Worm (Caenorhabditis elegans) whole organism, midembryonic: ENCODE results near the gene C31E10.6.
"Not testable (repeated sequence)": the region's sequence is repeated elsewhere in the genome, so short reads cannot be mapped to it uniquely, and the experiment has no call there.

Experiments
- T22C8.4 ChIP-seq: fragments of 200-800 bp; sonication (Bioruptor generic); IDR thresholded peaks from 2 replicates; pipeline ENCODE4 v1.3.6; 2022; ENCODE audit warnings: missing genetic modification characterization, missing compliant biosample characterization
- cog-1 ChIP-seq: sonication (generic microtip); optimal IDR thresholded peaks from 2 replicates; lab custom pipeline; 2016; ENCODE audit warnings: missing genetic modification characterization, missing compliant biosample characterization
- flt-1 ChIP-seq: fragments of 200-800 bp; sonication (Bioruptor generic); IDR thresholded peaks from 2 replicates; pipeline ENCODE4 v1.3.6; 2022; ENCODE audit warnings: missing genetic modification characterization, missing compliant biosample characterization
- klf-2 ChIP-seq: fragments of 200-800 bp; sonication (Bioruptor generic); conservative IDR thresholded peaks from 2 replicates; pipeline ENCODE4 v1.3.6; 2022; ENCODE audit warnings: missing genetic modification reagents, missing genetic modification characterization, missing compliant biosample characterization
- med-1 ChIP-seq: sonication (generic microtip); optimal IDR thresholded peaks from 2 replicates; lab custom pipeline; 2017; ENCODE audit warnings: missing genetic modification characterization, mild to moderate bottlenecking, missing compliant biosample characterization, antibody characterized with exemption, missing genetic modification reagents; ENCODE audit not compliant: insufficient read depth
- ref-1 ChIP-seq: fragments of 200-800 bp; sonication (Bioruptor generic); conservative IDR thresholded peaks from 2 replicates; pipeline ENCODE4 v1.3.6; 2022; ENCODE audit warnings: missing genetic modification reagents, missing genetic modification characterization, missing compliant biosample characterization
- tab-1 ChIP-seq: fragments of 200-800 bp; sonication (Bioruptor generic); IDR thresholded peaks from 2 replicates; pipeline ENCODE4 v1.3.6; 2022; ENCODE audit warnings: missing genetic modification characterization, missing compliant biosample characterization
- ztf-23 ChIP-seq: fragments of 200-800 bp; sonication (Bioruptor generic); IDR thresholded peaks from 2 replicates; pipeline ENCODE4 v1.3.6; 2022; ENCODE audit warnings: missing genetic modification reagents, missing genetic modification characterization, missing compliant biosample characterization
- ztf-29 ChIP-seq: fragments of 200-800 bp; sonication (Bioruptor generic); IDR thresholded peaks from 2 replicates; pipeline ENCODE4 v1.3.6; 2022; ENCODE audit warnings: missing genetic modification reagents, missing genetic modification characterization, missing compliant biosample characterization

C31E10.6 gene

DNA sequence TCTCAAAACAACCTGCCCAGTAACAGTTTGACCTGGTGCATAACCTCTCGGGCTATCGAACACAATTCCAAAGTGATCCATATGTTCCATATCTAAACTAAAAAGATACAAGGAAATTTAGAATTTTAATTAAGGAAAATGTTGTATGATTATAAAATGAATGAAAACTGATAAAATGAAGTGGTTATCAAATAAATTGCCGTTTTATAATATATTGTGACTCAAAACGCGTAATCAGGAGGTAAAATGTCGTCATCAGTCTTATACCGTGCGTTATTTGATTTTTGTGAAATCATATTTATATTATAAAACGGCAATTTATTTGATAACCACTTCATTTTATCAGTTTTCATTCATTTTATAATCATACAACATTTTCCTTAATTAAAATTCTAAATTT, 15.7 kb upstream of the C31E10.6 start, which contains the start of gene arrd-24:
Gene arrd-24, minus strand, starts transcription at position 101 of the 400 bp plus-strand sequence.
- not testable (repeated sequence) for TF ChIP-seq klf-2 (GFP tag; lab: Robert Waterston, UW); ztf-23; cog-1 (tag; lab: Kevin White, UChicago)

DNA sequence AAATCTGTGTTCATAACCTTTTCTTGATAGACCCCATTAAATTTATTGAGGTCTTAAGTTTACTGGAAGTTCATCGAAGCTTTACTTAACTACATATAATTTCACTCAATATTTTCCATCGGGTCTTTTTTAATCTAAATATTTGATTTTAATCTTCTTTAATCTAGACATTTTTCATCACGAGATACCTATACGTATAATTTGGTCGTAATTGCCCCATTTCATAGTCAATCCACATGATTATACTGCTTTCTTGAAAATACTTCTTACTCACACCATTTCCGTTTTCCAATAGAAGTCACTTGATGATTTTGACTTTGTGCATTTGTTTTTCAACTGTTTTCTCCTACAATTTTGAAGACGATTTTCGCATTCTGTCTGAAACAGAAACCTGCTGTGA, 9.8 kb upstream of the C31E10.6 start, which contains the start of gene irld-24:
Gene irld-24, plus strand, starts transcription at position 301 of the 400 bp plus-strand sequence.
- TF ChIP-seq ztf-29 (no peak), med-1 (GFP tag; lab: Kevin White, UChicago) (no peak), klf-2 (GFP tag; lab: Robert Waterston, UW) (no peak), ref-1 (GFP tag; lab: Robert Waterston, UW) (no peak), cog-1 (tag; lab: Kevin White, UChicago) (no peak), flt-1 (GFP tag; lab: Robert Waterston, UW) (no peak), T22C8.4 (no peak), tab-1 (no peak), ztf-23 (no peak)

DNA sequence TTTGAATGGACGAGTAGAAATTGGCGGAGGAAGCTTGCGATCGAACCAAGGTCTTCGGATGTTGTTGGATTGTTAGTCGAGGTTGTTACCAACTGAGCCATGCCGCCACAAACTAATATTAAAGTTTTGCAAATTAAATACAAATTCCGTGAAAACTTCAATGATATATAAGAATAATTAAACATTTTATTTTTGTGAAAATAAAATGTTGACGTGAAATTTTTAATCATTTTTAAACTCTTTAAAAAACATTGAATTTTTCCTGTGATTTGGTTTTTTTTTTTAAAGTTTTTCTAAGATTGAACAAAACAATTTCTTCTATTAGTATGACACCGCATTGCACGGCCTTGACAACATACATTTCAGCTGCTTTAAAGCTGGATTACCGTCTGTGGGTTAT, 5.5 kb upstream of the C31E10.6 start, which contains the start of gene C31E10.11:
Gene C31E10.11, minus strand, starts transcription at position 101 of the 400 bp plus-strand sequence.
- TF ChIP-seq ztf-29: no peak
- no peak for TF ChIP-seq T22C8.4
- TF ChIP-seq ref-1 (GFP tag; lab: Robert Waterston, UW): no peak
- no peak for TF ChIP-seq ztf-23
- no peak for TF ChIP-seq tab-1
- no peak for TF ChIP-seq med-1 (GFP tag; lab: Kevin White, UChicago)
- TF ChIP-seq cog-1 (tag; lab: Kevin White, UChicago): no peak
- TF ChIP-seq flt-1 (GFP tag; lab: Robert Waterston, UW): no peak
- TF ChIP-seq klf-2 (GFP tag; lab: Robert Waterston, UW): no peak

DNA sequence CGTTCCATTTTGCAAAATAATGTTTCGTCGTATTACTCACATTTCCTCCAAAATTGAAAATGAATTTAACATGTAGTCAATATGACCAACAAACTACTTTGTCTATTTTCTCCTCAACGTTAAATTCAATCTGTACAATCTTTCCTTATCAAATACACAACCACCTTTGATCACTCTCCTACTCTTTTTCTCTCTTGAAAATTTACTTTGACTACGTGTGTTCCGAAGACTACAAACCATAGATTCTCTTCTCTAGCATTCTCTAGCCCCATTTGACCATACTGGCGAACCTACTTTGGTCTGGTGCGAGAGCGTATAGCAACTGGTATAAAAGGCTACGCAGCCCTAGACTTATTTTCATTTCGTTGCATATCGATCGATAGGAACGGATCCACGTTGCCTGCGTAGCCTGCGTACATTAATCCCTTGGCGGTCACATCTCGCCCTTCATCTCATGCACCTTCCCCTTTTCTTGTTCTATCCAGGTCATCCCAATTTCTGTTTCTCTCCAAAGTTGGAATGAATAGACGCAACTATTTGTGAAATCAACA, 4.1 kb downstream of the C31E10.6 start:
- TF ChIP-seq ref-1 (GFP tag; lab: Robert Waterston, UW) (no peak), T22C8.4 (0 out of 2 replicates have a peak, but pooled peaks have one; percentile 28), med-1 (GFP tag; lab: Kevin White, UChicago) (no peak), tab-1 (no peak), flt-1 (GFP tag; lab: Robert Waterston, UW) (no peak), klf-2 (GFP tag; lab: Robert Waterston, UW) (0 out of 2 replicates have a peak, but pooled peaks have one; percentile 39), ztf-23 (no peak), ztf-29 (no peak), cog-1 (tag; lab: Kevin White, UChicago) (no peak)

DNA sequence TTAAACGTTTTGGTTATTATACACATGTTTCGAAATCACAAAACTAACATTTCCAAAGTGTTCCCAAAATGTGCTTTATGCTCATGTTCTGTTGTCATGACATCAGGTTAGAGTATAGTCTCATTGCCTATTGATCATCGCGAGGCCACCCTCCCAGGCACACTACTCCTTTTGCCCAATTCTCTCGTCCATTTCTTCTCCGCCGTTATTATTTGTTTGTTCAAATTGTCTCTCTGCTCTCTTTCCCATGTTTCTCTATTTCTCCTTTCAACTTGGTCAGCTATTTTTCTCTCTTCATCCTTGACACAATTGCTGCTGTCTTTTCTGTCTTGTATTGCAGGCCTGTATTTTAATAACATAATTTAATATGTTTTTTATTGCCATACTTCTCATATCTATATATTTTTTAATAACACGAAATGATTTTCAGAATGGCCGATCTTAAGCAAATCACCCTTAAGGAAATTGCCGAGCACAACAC, 5.4 kb downstream of the C31E10.6 start, which contains the start of gene cytb-5.1:
Gene cytb-5.1, plus strand, starts transcription at position 431 of the 481 bp plus-strand sequence.
- TF ChIP-seq T22C8.4 (no peak), ref-1 (GFP tag; lab: Robert Waterston, UW) (no peak), cog-1 (tag; lab: Kevin White, UChicago) (no peak), ztf-29 (no peak), flt-1 (GFP tag; lab: Robert Waterston, UW) (no peak), klf-2 (GFP tag; lab: Robert Waterston, UW) (no peak)

DNA sequence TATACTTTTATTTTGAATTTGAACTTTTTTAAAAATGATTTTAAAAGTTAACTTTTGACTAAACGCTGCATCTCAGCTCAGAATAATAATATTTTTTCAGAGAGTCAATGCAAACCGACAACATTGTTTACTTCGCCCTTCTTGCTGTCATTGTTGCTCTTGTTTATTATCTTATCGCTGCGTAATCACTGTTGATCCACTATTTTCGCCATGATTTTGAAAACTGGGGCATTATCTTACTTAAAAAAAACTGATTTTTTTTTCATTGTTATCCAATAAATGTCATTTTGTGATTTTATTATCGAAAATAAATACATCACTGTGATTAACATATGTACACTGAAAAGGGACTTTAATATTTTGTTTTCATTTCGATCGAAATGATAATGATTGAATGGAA, 6.6 kb downstream of the C31E10.6 start:
- TF ChIP-seq ztf-29 (no peak), tab-1 (no peak), ref-1 (GFP tag; lab: Robert Waterston, UW) (no peak), flt-1 (GFP tag; lab: Robert Waterston, UW) (no peak), cog-1 (tag; lab: Kevin White, UChicago) (no peak)

DNA sequence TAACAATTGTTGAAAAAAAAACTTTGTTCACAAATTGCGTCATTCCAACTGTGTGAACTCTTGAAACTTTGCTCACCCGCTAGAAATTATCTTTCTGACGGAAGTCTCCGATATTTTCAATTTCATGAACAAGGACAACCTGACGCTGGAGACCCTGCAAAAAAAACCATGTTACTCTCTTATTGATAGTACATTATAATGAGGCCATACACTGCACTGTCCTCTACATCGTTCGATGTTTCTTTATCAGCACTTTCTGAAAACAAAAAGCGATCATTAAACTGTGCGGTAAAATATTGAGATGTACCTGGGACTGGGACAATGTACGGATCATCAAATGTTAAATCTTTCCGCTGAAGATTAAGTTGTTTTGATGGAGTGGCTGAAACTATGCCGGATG, 7.4 kb downstream of the C31E10.6 start:
- TF ChIP-seq ztf-29: no peak

DNA sequence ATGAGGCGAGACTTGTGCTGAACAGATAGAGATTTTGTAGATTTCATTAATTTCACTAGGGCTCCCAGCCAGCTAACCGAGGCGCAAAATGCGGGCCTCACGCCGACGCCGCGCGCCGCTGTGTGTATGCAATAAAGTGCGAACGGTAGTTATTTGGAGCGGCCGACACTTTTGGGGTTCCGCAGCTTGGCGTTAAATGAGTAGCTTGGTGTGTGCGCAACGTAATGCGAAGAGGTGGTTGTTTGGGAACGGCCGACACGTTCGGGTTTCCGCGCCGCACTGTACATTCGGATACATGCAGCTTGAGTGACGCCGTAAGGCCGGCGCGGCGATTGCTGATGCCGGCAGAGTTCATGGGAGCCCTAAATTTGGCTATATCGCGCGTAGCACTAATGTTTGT, 12.0 kb downstream of the C31E10.6 start:
- TF ChIP-seq ztf-29 (no peak), flt-1 (GFP tag; lab: Robert Waterston, UW) (no peak), cog-1 (tag; lab: Kevin White, UChicago) (no peak), T22C8.4 (no peak), tab-1 (no peak), ztf-23 (no peak), ref-1 (GFP tag; lab: Robert Waterston, UW) (no peak), klf-2 (GFP tag; lab: Robert Waterston, UW) (no peak), med-1 (GFP tag; lab: Kevin White, UChicago) (no peak)

DNA sequence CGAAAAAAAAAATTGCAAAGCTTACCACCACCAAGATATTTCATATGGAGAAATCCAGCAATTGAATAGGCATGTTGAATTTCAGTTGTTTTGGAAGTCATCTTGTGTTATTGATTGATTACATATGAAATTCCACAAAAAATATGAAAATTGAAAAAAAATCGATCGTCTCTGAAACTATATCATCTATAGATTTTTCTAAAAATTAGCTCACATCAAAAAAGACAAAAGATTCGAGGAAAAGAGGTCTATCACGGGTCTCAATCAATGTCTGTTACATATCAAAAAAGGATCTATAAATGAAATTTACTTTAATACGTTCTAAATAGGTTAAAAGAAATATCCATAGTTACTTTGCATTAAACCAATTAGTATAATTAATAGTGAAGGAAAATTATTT, 16.3 kb downstream of the C31E10.6 start, which contains the start of gene tbc-19:
Gene tbc-19, minus strand, starts transcription at position 101 of the 400 bp plus-strand sequence.
- TF ChIP-seq ztf-23: no peak
- TF ChIP-seq T22C8.4: no peak
- TF ChIP-seq med-1 (GFP tag; lab: Kevin White, UChicago): no peak
- no peak for TF ChIP-seq cog-1 (tag; lab: Kevin White, UChicago)
- TF ChIP-seq flt-1 (GFP tag; lab: Robert Waterston, UW): no peak
- TF ChIP-seq ref-1 (GFP tag; lab: Robert Waterston, UW): no peak
- TF ChIP-seq tab-1: no peak
- TF ChIP-seq klf-2 (GFP tag; lab: Robert Waterston, UW): no peak
- no peak for TF ChIP-seq ztf-29

DNA sequence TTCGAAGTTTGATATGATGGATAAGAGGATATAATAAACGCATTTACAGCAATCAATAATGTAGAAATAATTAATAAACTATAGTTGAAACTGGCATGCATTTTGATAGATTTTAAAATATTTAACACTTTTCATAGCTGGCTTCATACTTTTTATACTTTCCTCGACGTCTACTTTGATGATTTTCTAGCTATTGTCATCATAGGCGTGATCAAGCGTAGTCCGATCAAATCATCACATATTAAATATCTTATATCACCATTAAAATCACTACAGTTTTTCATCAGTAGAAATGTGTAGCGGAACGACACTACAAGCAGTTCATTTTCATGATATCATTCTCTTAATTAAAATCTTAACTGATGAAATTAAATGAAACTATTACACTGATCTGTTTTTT, 19.2 kb downstream of the C31E10.6 start, which contains the start of gene C04C11.25:
Gene C04C11.25, minus strand, starts transcription at position 101 of the 400 bp plus-strand sequence.
- TF ChIP-seq ref-1 (GFP tag; lab: Robert Waterston, UW): no peak
- no peak for TF ChIP-seq cog-1 (tag; lab: Kevin White, UChicago)
- TF ChIP-seq ztf-29: no peak
